Worm (Caenorhabditis elegans) whole organism, L3 larva: ENCODE results near the gene clec-219.
A peak's percentile ranks its signal among the peaks of the same experiment; 100 is the strongest.

ENCODE experiments used
- R02D3.7 ChIP-seq: fragments of 150-350 bp; optimal IDR thresholded peaks from 2 replicates; lab custom pipeline; 2014; ENCODE audit warnings: missing biosample characterization, missing genetic modification characterization
- ZK546.5 ChIP-seq: sonication (generic microtip); optimal IDR thresholded peaks from 2 replicates; lab custom pipeline; 2017; ENCODE audit warnings: missing biosample characterization, missing genetic modification characterization
- aly-2 ChIP-seq: fragments of 150-350 bp; optimal IDR thresholded peaks from 2 replicates; lab custom pipeline; 2014; ENCODE audit warnings: missing biosample characterization, missing genetic modification characterization
- ceh-16 ChIP-seq: sonication (generic microtip); optimal IDR thresholded peaks from 2 replicates; lab custom pipeline; 2017; ENCODE audit warnings: missing biosample characterization, missing genetic modification characterization
- ceh-28 ChIP-seq: fragments of 150-350 bp; optimal IDR thresholded peaks from 2 replicates; lab custom pipeline; 2014; ENCODE audit warnings: missing biosample characterization, missing genetic modification reagents, missing genetic modification characterization
- ceh-82 ChIP-seq: fragments of 150-350 bp; optimal IDR thresholded peaks from 2 replicates; lab custom pipeline; 2014; ENCODE audit warnings: missing biosample characterization, missing genetic modification characterization
- daf-12 ChIP-seq: fragments of 150-350 bp; optimal IDR thresholded peaks from 2 replicates; lab custom pipeline; 2014; ENCODE audit warnings: missing biosample characterization, missing genetic modification reagents, missing genetic modification characterization
- egl-5 ChIP-seq: fragments of 150-350 bp; optimal IDR thresholded peaks from 2 replicates; lab custom pipeline; 2017; ENCODE audit warnings: missing biosample characterization, missing genetic modification reagents, missing genetic modification characterization, inconsistent platforms
- elt-2 ChIP-seq: sonication (generic microtip); optimal IDR thresholded peaks from 2 replicates; lab custom pipeline; 2016; ENCODE audit warnings: missing genetic modification reagents, mild to moderate bottlenecking, missing genetic modification characterization, missing compliant biosample characterization
- eor-1 ChIP-seq, 2 experiments: fragments of 150-350 bp; optimal IDR thresholded peaks; 2 replicates each; lab custom pipeline; 2014 to 2018; ENCODE audit warnings: missing biosample characterization in 2 of 2, missing genetic modification characterization in 2 of 2
- fkh-10 ChIP-seq: sonication (generic microtip); optimal IDR thresholded peaks from 2 replicates; lab custom pipeline; 2017; ENCODE audit warnings: missing biosample characterization, missing genetic modification reagents, missing genetic modification characterization
- jun-1 ChIP-seq: fragments of 150-350 bp; optimal IDR thresholded peaks from 2 replicates; lab custom pipeline; 2014; ENCODE audit warnings: missing biosample characterization, missing genetic modification reagents, missing genetic modification characterization
- lin-15B ChIP-seq: fragments of 150-350 bp; optimal IDR thresholded peaks from 2 replicates; lab custom pipeline; 2014; ENCODE audit warnings: missing biosample characterization, missing genetic modification characterization
- lin-39 ChIP-seq: fragments of 150-350 bp; optimal IDR thresholded peaks from 2 replicates; lab custom pipeline; 2018; ENCODE audit warnings: missing biosample characterization, missing genetic modification reagents, missing genetic modification characterization
- lsy-12 ChIP-seq: sonication (generic microtip); optimal IDR thresholded peaks from 2 replicates; lab custom pipeline; 2016; ENCODE audit warnings: mild to moderate bottlenecking, missing genetic modification characterization, missing compliant biosample characterization
- nfya-1 ChIP-seq: sonication (generic microtip); optimal IDR thresholded peaks from 2 replicates; lab custom pipeline; 2017; ENCODE audit warnings: missing genetic modification characterization, mild to moderate bottlenecking, missing compliant biosample characterization, antibody characterized with exemption, moderate library complexity; ENCODE audit not compliant: insufficient read depth
- nhr-11 ChIP-seq: fragments of 150-350 bp; optimal IDR thresholded peaks from 2 replicates; lab custom pipeline; 2014; ENCODE audit warnings: missing biosample characterization, missing genetic modification characterization
- nhr-12 ChIP-seq: fragments of 150-350 bp; optimal IDR thresholded peaks from 2 replicates; lab custom pipeline; 2014; ENCODE audit warnings: missing biosample characterization, missing genetic modification characterization
- nhr-23 ChIP-seq: fragments of 150-350 bp; optimal IDR thresholded peaks from 2 replicates; lab custom pipeline; 2014; ENCODE audit warnings: missing biosample characterization, missing genetic modification reagents, missing genetic modification characterization
- nhr-237 ChIP-seq: fragments of 150-350 bp; optimal IDR thresholded peaks from 2 replicates; lab custom pipeline; 2014; ENCODE audit warnings: missing biosample characterization, missing genetic modification characterization
- nhr-28 ChIP-seq: fragments of 150-350 bp; optimal IDR thresholded peaks from 2 replicates; lab custom pipeline; 2014; ENCODE audit warnings: missing biosample characterization, missing genetic modification characterization
- nhr-67 ChIP-seq: fragments of 150-350 bp; optimal IDR thresholded peaks from 2 replicates; lab custom pipeline; 2014; ENCODE audit warnings: missing biosample characterization, missing genetic modification characterization
- nhr-77 ChIP-seq: fragments of 150-350 bp; optimal IDR thresholded peaks from 2 replicates; lab custom pipeline; 2014; ENCODE audit warnings: missing biosample characterization, missing genetic modification characterization
- pha-4 ChIP-seq: fragments of 150-350 bp; optimal IDR thresholded peaks from 2 replicates; lab custom pipeline; 2014; ENCODE audit warnings: missing biosample characterization, missing genetic modification reagents, missing genetic modification characterization
- pqm-1 ChIP-seq: fragments of 150-350 bp; optimal IDR thresholded peaks from 2 replicates; lab custom pipeline; 2017; ENCODE audit warnings: missing biosample characterization, missing genetic modification characterization, inconsistent platforms
- sea-2 ChIP-seq: fragments of 150-350 bp; sonication (generic microtip); optimal IDR thresholded peaks from 4 replicates; lab custom pipeline; 2014; ENCODE audit warnings: missing biosample characterization, missing genetic modification reagents, missing genetic modification characterization
- skn-1 ChIP-seq: fragments of 150-350 bp; optimal IDR thresholded peaks from 2 replicates; lab custom pipeline; 2014; ENCODE audit warnings: missing biosample characterization, missing genetic modification characterization
- ztf-11 ChIP-seq: fragments of 150-350 bp; optimal IDR thresholded peaks from 2 replicates; lab custom pipeline; 2014; ENCODE audit warnings: missing biosample characterization, missing genetic modification characterization

Gene clec-219

DNA sequence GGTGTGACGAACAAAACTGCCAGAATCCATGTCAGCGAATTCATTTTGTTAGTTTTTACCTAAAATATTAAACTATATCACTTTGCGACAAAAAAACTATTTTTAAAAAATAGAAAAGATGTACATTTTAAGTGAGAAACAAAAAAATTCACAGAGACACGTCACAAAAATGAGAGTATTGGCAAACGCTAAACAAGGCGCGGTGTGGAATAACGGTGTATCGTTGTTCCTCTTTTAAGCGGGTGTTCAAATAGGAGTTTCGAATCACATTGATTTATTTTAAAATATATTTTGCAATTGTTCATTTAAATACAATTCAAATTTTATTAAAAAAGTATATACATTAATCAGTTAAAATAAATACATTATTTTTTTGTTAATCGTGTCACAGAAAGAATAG lies 15.7 kb upstream of the clec-219 start, which contains the start of gene sel-9:
Gene sel-9 (minus strand): TSS at position 59 of the 400 bp plus-strand sequence.
- TF ChIP-seq lin-39: no peak
- no peak for TF ChIP-seq ztf-11 (tag; lab: Kevin White, UChicago)
- peak; percentile 46 for TF ChIP-seq nhr-23 (tag; lab: Kevin White, UChicago)
- peak; percentile 74 for TF ChIP-seq lin-15B
- peak; percentile 22 for TF ChIP-seq elt-2 (tag; lab: Kevin White, UChicago)
- TF ChIP-seq R02D3.7: no peak
- TF ChIP-seq nfya-1: peak; percentile 54
- TF ChIP-seq ceh-16: no peak
- TF ChIP-seq ceh-28 (tag; lab: Kevin White, UChicago): peak; percentile 9
- peak; percentile 16 for TF ChIP-seq skn-1 (tag; lab: Kevin White, UChicago)
- TF ChIP-seq jun-1 (tag; lab: Kevin White, UChicago): no peak
- TF ChIP-seq pha-4 (tag; lab: Kevin White, UChicago): peak; percentile 60
- TF ChIP-seq nhr-11 (tag; lab: Kevin White, UChicago): no peak

DNA sequence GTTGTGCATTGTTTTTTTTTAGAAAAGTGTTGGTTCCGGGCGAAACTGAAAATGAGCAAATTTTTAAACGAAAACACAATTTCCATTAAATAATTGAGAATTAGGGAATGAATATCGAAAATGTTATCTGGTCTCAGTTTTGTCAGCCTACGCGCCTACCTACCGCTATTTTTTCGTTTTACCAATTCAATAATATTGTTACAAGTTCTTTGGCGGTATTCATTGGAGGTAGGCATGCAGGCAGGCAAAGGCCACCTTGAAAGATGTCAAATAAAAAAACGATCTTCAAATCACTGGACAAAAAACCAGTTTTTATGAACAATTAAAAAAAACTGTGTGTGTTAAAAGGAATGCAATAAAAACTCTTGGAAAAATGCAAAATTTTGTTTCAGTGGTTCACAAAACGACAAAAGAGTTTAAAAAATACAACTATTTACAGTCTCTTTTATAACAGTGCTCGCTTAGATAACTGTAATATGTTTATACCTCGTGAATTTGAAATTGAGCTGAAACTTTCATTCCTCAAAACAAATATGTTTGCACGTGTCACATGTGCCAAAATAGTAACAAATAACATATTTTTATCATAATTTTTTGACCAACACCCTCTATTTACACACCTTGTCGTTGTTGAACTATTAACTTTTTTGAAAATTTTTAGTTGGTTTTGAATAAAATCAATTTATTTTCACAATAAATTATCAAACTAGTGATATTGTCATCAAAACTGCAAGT lies 13.6 kb upstream of the clec-219 start, which contains the start of gene W02D7.11:
Gene W02D7.11 (minus strand): TSS at position 51 of the 735 bp plus-strand sequence.
- peak; percentile 9 for TF ChIP-seq pqm-1
- TF ChIP-seq ZK546.5 (tag; lab: Kevin White, UChicago): no peak
- peak; percentile 87 for TF ChIP-seq pha-4 (tag; lab: Kevin White, UChicago)
- no peak for TF ChIP-seq lin-15B
- TF ChIP-seq elt-2 (tag; lab: Kevin White, UChicago): peak; percentile 36
- TF ChIP-seq egl-5 (tag; lab: Kevin White, UChicago): no peak
- TF ChIP-seq, all 47 proteins: peak for 3

DNA sequence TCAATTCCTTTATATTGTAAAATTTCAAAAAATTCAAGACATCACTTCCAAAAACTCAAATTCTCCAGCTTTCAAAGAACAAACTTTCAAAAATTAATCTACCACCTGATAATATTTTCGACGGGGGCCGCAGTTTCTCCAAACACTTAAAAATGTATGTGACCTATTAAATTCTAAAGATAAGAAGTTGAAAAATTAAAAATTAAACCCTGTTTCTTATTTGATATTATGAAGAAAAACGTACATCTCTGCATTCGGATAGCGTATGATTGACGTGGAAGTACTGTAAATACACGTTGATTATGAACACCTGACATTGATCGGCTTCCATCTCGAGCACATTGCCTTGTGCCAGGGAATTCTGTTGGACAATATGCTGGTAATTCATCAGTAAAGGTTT lies 12.3 kb upstream of the clec-219 start:
- no peak for TF ChIP-seq sea-2 (GFP tag; lab: Kevin White, UChicago)
- no peak for TF ChIP-seq eor-1 (tag; optimal IDR thresholded peaks at IDR 0.05; lab: Kevin White, UChicago)
- TF ChIP-seq elt-2 (tag; lab: Kevin White, UChicago): peak; percentile 70
- no peak for TF ChIP-seq nhr-11 (tag; lab: Kevin White, UChicago)
- TF ChIP-seq lin-15B: no peak
- peak; percentile 58 for TF ChIP-seq pqm-1
- peak; percentile 23 for TF ChIP-seq pha-4 (tag; lab: Kevin White, UChicago)
- no peak for TF ChIP-seq daf-12 (tag; lab: Kevin White, UChicago)

DNA sequence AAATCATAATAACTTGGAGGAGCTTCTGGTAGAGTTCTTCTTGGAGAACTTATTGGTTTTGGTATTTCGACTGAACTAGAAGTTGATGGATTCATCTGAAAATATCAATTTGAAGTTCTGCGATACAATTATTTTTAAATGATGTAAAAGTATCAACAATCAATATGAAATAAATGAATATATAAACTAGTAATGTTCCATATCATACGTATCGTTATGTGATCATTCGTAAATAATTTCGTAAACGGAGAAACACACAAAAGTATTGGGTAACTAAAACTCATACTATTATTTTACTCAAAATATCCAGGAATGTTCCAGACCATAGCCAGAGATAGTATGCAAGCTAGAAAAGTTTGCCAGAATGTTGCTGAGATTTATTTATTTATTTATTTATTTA lies 11.9 kb upstream of the clec-219 start, which contains the start of gene W02D7.8:
Gene W02D7.8 (minus strand): TSS at position 101 of the 400 bp plus-strand sequence.
- TF ChIP-seq nhr-77 (tag; lab: Kevin White, UChicago): no peak
- TF ChIP-seq nhr-237 (tag; lab: Kevin White, UChicago): no peak
- no peak for TF ChIP-seq lin-39
- TF ChIP-seq fkh-10: no peak
- TF ChIP-seq nhr-12: no peak
- TF ChIP-seq sea-2 (GFP tag; lab: Kevin White, UChicago): no peak
- no peak for TF ChIP-seq ceh-82 (tag; lab: Kevin White, UChicago)
- no peak for TF ChIP-seq pqm-1
- TF ChIP-seq lsy-12 (tag; lab: Kevin White, UChicago): no peak

DNA sequence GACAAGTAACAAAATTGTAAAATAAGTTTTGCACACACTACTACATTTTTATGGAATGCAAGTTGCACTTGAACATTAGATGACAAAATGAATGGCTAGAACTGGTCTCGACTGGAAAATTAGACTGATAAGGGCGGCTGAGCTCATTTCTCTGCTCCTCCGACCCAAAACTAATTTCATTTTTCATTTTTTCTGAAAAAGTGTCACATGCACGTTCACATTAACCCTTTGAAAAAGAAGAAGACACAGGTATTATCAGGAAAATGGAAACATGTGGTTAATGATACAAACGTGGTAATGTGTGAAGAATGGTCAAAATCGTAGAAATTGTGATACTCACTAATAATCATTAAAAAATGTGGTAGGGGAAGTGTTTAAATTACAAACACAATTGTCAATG lies 11.2 kb upstream of the clec-219 start:
- peak; percentile 71 for TF ChIP-seq pqm-1
- TF ChIP-seq lin-15B: no peak
- peak; percentile 81 for TF ChIP-seq elt-2 (tag; lab: Kevin White, UChicago)

DNA sequence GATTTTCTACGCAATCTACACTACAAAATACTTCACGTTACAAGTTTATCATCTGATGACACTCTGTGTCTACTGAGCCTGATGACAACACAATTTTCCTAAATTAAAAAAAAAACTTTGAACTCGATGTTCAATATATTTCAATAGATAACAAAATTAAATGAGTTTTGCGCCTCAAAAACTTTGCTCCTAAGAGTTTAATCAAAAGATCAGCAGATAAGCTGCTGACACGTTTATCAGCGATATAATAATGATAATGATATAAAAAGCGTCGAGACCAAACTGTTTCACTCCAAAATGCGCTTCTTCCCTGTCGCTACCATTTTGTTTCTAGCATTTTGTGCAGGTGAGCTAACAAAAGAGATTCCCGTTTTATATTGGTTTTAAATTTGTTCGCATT lies 10.6 kb upstream of the clec-219 start, which contains the start of gene clec-218:
Gene clec-218 (plus strand): TSS at position 262 of the 400 bp plus-strand sequence.
- TF ChIP-seq nhr-67 (tag; lab: Kevin White, UChicago) (no peak), aly-2 (tag; lab: Kevin White, UChicago) (no peak), nhr-28 (tag; lab: Kevin White, UChicago) (no peak), nhr-11 (tag; lab: Kevin White, UChicago) (no peak), ceh-16 (no peak), elt-2 (tag; lab: Kevin White, UChicago) (peak; percentile 90), pqm-1 (peak; percentile 78)
